Worm (Caenorhabditis elegans) whole organism, mixed stage, embryonic: ENCODE data around the gene C05G5.2.

Source experiments
- M03D4.4 ChIP-seq: sonication (generic microtip); optimal IDR thresholded peaks from 2 replicates; lab custom pipeline; 2017; ENCODE audit warnings: mild to moderate bottlenecking, missing genetic modification characterization, missing compliant biosample characterization
- bed-3 ChIP-seq: fragments of 200-800 bp; sonication (Bioruptor generic); optimal IDR thresholded peaks from 3 replicates; lab custom pipeline; 2018; ENCODE audit warnings: mild to moderate bottlenecking, missing genetic modification characterization, moderate library complexity, missing compliant biosample characterization
- ceh-39 ChIP-seq: fragments of 150-350 bp; optimal IDR thresholded peaks from 2 replicates; lab custom pipeline; 2014; ENCODE audit warnings: missing biosample characterization, missing genetic modification characterization
- ceh-43 ChIP-seq: fragments of 200-800 bp; sonication (Bioruptor generic); optimal IDR thresholded peaks from 2 replicates; lab custom pipeline; 2018; ENCODE audit warnings: mild to moderate bottlenecking, missing genetic modification characterization, moderate library complexity, missing compliant biosample characterization
- ces-1 ChIP-seq: fragments of 150-350 bp; optimal IDR thresholded peaks from 2 replicates; lab custom pipeline; 2014; ENCODE audit warnings: missing biosample characterization, missing genetic modification reagents, missing genetic modification characterization
- cnd-1 ChIP-seq: fragments of 200-800 bp; sonication (Bioruptor generic); optimal IDR thresholded peaks from 2 replicates; lab custom pipeline; 2018; ENCODE audit warnings: mild to moderate bottlenecking, missing genetic modification characterization, missing compliant biosample characterization
- drap-1 ChIP-seq: fragments of 200-800 bp; sonication (Bioruptor generic); optimal IDR thresholded peaks from 3 replicates; lab custom pipeline; 2018; ENCODE audit warnings: mild to moderate bottlenecking, missing genetic modification characterization, missing compliant biosample characterization
- elt-1 ChIP-seq: sonication (generic microtip); optimal IDR thresholded peaks from 2 replicates; lab custom pipeline; 2017; ENCODE audit warnings: missing genetic modification characterization, mild to moderate bottlenecking, missing compliant biosample characterization, antibody characterized with exemption, moderate library complexity, borderline replicate concordance; ENCODE audit not compliant: insufficient read depth
- elt-3 ChIP-seq: fragments of 150-350 bp; optimal IDR thresholded peaks from 2 replicates; lab custom pipeline; 2014; ENCODE audit warnings: missing biosample characterization, missing genetic modification characterization
- flh-1 ChIP-seq: fragments of 200-800 bp; sonication (Bioruptor generic); optimal IDR thresholded peaks from 2 replicates; lab custom pipeline; 2018; ENCODE audit warnings: mild to moderate bottlenecking, missing genetic modification characterization, moderate library complexity, missing compliant biosample characterization
- ham-2 ChIP-seq: fragments of 200-800 bp; sonication (Bioruptor generic); optimal IDR thresholded peaks from 2 replicates; lab custom pipeline; 2018; ENCODE audit warnings: mild to moderate bottlenecking, missing genetic modification characterization, missing compliant biosample characterization
- lin-13 ChIP-seq: fragments of 150-350 bp; optimal IDR thresholded peaks from 2 replicates; lab custom pipeline; 2014; ENCODE audit warnings: missing biosample characterization, missing genetic modification characterization
- lin-32 ChIP-seq: fragments of 200-800 bp; sonication (Bioruptor generic); optimal IDR thresholded peaks from 2 replicates; lab custom pipeline; 2018; ENCODE audit warnings: mild to moderate bottlenecking, missing genetic modification characterization, missing compliant biosample characterization
- lsy-2 ChIP-seq: fragments of 150-350 bp; optimal IDR thresholded peaks from 2 replicates; lab custom pipeline; 2014; ENCODE audit warnings: missing biosample characterization, missing genetic modification characterization
- mab-5 ChIP-seq: fragments of 150-350 bp; optimal IDR thresholded peaks from 2 replicates; lab custom pipeline; 2014; ENCODE audit warnings: missing biosample characterization, missing genetic modification characterization
- mep-1 ChIP-seq: fragments of 150-350 bp; optimal IDR thresholded peaks from 2 replicates; lab custom pipeline; 2017; ENCODE audit warnings: missing biosample characterization, missing genetic modification reagents, missing genetic modification characterization, inconsistent platforms
- mls-2 ChIP-seq: sonication (generic microtip); optimal IDR thresholded peaks from 2 replicates; lab custom pipeline; 2016; ENCODE audit warnings: mild to moderate bottlenecking, missing genetic modification characterization, moderate library complexity, missing compliant biosample characterization
- nhr-12 ChIP-seq: fragments of 150-350 bp; optimal IDR thresholded peaks from 2 replicates; lab custom pipeline; 2014; ENCODE audit warnings: missing biosample characterization, missing genetic modification characterization
- nhr-2 ChIP-seq: fragments of 150-350 bp; optimal IDR thresholded peaks from 2 replicates; lab custom pipeline; 2014; ENCODE audit warnings: missing biosample characterization, missing genetic modification characterization
- nhr-237 ChIP-seq: fragments of 150-350 bp; optimal IDR thresholded peaks from 2 replicates; lab custom pipeline; 2014; ENCODE audit warnings: missing biosample characterization, missing genetic modification characterization
- nhr-28 ChIP-seq: fragments of 150-350 bp; optimal IDR thresholded peaks from 2 replicates; lab custom pipeline; 2014; ENCODE audit warnings: missing biosample characterization, missing genetic modification characterization
- nhr-76 ChIP-seq: sonication (generic microtip); optimal IDR thresholded peaks from 2 replicates; lab custom pipeline; 2017; ENCODE audit warnings: missing biosample characterization, missing genetic modification characterization
- sem-2 ChIP-seq: fragments of 200-800 bp; sonication (Bioruptor generic); optimal IDR thresholded peaks from 2 replicates; lab custom pipeline; 2018; ENCODE audit warnings: mild to moderate bottlenecking, missing genetic modification characterization, missing compliant biosample characterization
- snpc-4 ChIP-seq: fragments of 150-350 bp; optimal IDR thresholded peaks from 2 replicates; lab custom pipeline; 2014; ENCODE audit warnings: missing biosample characterization, missing genetic modification characterization
- sptf-1 ChIP-seq: sonication (generic microtip); optimal IDR thresholded peaks from 2 replicates; lab custom pipeline; 2017; ENCODE audit warnings: mild to moderate bottlenecking, missing genetic modification characterization, moderate library complexity, missing compliant biosample characterization
- tbx-8 ChIP-seq: fragments of 200-800 bp; sonication (Bioruptor generic); optimal IDR thresholded peaks from 2 replicates; lab custom pipeline; 2018; ENCODE audit warnings: mild to moderate bottlenecking, missing genetic modification characterization, moderate library complexity, missing compliant biosample characterization
- unc-39 ChIP-seq: fragments of 150-350 bp; optimal IDR thresholded peaks from 2 replicates; lab custom pipeline; 2014; ENCODE audit warnings: missing biosample characterization, missing genetic modification characterization
- unc-62 ChIP-seq: fragments of 150-350 bp; optimal IDR thresholded peaks from 2 replicates; lab custom pipeline; 2014; ENCODE audit warnings: missing biosample characterization, missing genetic modification reagents, missing genetic modification characterization
- zip-8 ChIP-seq: fragments of 150-350 bp; optimal IDR thresholded peaks from 2 replicates; lab custom pipeline; 2014; ENCODE audit warnings: missing biosample characterization, missing genetic modification characterization
- ztf-11 ChIP-seq: fragments of 150-350 bp; optimal IDR thresholded peaks from 2 replicates; lab custom pipeline; 2014; ENCODE audit warnings: missing biosample characterization, missing genetic modification characterization

Gene C05G5.2

DNA sequence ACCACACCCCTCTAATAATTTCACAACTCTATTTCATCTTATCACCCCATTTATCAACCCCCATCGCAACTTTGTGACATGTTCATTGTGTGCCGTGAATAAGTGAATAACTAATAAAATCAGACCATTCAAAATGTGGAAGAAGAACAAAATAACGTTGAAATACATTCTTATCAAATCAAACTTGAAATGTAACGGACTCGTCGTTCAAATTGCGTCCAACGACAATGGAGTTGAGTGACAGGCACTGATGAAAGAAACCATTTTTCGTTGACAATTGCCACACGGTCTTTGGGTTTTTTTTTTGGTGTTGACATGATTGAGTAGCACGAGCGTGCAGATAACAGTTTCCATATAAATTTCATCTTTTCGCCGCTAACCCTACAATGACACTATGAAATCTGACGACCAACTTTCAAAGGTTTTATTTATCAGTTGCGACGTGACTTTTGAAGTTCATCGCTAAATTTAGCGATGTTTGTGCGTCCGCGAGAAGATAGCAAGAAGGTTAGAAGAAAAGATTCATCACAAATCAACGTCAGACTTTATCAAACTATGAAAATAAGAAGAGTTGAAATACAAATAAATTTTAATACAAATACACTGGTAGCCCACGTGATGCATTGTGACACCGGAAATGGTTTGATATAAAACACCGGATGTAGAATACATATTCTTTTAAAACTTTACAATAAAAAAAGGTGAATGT is 36.5 kb downstream of the C05G5.2 start:
- TF ChIP-seq ces-1 (no peak), lsy-2 (tag; lab: Kevin White, UChicago) (no peak), elt-1 (tag; lab: Kevin White, UChicago) (no peak), sptf-1 (no peak), M03D4.4 (no peak), nhr-12 (no peak), nhr-237 (tag; lab: Kevin White, UChicago) (no peak), nhr-28 (tag; lab: Kevin White, UChicago) (no peak), elt-3 (tag; lab: Kevin White, UChicago) (no peak), ztf-11 (no peak), ham-2 (GFP tag; lab: Kevin White, UChicago) (no peak), zip-8 (tag; lab: Kevin White, UChicago) (no peak), drap-1 (GFP tag; lab: Kevin White, UChicago) (no peak)

DNA sequence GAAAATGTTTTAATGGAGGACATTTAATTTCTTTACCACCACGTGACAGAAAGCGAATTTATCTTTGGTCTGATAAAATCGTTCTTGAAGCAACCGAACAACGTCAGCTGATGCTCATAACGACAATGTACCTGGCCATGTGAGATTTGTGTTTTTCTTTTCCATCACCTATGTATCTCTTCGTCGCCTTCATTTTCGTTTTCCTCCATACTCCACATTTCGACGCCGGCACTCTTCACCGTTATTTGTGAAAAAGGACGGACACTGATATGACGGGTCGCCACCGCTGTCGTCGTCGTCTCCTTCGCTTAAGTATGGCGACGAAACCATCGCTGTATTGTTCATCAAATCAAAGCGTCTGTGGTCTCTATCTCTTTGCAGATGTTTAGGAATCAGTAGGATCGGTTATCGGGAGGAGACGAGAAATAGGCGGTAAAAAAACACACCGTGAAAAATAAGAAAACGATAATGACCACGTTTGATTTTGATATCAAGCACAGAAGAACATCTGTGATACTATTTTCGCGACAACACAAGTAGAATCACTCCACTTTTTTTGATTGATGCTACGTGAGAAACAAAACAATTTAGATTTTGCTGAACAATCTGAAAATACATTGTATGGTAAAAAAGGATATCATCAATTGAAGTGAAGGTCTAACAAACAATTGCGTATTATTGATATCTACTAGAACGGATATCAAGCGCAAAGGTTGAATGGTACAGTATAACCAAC is 39.9 kb downstream of the C05G5.2 start:
- TF ChIP-seq lsy-2 (tag; lab: Kevin White, UChicago) (no peak), ceh-43 (GFP tag; lab: Kevin White, UChicago) (no peak), mls-2 (tag; lab: Kevin White, UChicago) (no peak), mab-5 (tag; lab: Kevin White, UChicago) (no peak), bed-3 (no peak), lin-13 (tag; lab: Kevin White, UChicago) (no peak), flh-1 (GFP tag; lab: Kevin White, UChicago) (no peak), lin-32 (no peak), unc-39 (tag; lab: Kevin White, UChicago) (no peak), elt-1 (tag; lab: Kevin White, UChicago) (no peak), ceh-39 (tag; lab: Kevin White, UChicago) (no peak), mep-1 (tag; lab: Kevin White, UChicago) (no peak), zip-8 (tag; lab: Kevin White, UChicago) (no peak), snpc-4 (tag; lab: Kevin White, UChicago) (no peak), nhr-76 (tag; lab: Kevin White, UChicago) (no peak), tbx-8 (no peak), sem-2 (GFP tag; lab: Kevin White, UChicago) (no peak), drap-1 (GFP tag; lab: Kevin White, UChicago) (no peak)

DNA sequence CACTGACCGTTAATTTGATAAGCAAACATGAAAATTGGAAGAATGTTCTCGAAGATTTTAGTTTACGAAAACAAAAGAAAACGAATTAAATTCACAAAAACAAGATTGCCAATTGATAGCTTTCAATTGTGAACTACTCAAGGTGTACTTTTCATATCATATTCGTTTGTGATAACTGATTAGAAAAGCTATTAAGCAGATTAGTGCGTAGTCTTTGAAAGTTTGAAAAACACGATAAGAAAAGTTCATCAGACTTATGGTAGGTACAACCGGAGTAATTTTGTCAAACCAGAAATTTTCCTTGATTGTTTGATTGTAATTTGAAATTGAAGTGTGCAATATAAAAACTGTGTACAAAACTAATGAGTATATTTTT is 40.4 kb downstream of the C05G5.2 start:
- no peak for TF ChIP-seq nhr-28 (tag; lab: Kevin White, UChicago)
- no peak for TF ChIP-seq cnd-1 (tag; lab: Kevin White, UChicago)
- TF ChIP-seq M03D4.4, result no peak

DNA sequence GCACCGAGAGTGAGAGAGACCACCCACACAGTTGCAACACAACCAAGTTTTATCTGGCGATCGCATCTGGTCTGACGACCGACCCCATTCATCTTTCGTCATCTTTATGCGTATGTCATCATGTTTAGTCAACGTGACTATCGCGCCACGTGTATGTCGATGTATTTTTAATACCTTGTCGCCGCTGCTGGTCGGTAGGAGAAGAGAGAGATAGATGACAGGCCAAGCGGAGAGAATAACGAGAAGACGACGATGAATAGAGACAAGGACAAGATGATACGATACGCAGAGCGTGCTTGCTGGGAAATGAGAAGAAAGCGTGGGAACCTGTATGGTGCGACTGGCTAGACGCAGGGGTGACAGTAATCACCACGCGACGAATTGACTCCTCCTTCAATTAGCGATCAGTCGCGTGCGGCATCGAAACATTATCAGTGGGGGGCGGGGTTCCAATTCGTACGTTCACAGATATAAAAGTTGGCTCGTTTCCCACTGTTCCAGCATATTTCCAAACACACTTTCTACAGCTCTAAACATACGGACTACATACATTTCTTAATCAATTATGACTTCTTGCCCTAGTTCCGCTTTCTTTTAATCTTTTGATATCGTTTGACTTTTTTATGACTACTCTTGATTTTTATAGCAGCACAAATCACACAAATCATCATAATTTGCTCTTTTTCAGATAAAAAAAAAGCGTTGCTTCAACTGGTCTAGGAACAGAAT is 43.4 kb downstream of the C05G5.2 start, which contains the start of gene tatn-1:
tatn-1 (plus strand) TSS at position 689 of the 729 bp plus-strand sequence.
- TF ChIP-seq elt-1 (tag; lab: Kevin White, UChicago), result peak; percentile 93
- no peak for TF ChIP-seq nhr-12
- no peak for TF ChIP-seq zip-8 (tag; lab: Kevin White, UChicago)
- TF ChIP-seq nhr-2, result peak; percentile 13
- peak; percentile 91 for TF ChIP-seq unc-62 (GFP tag; lab: Kevin White, UChicago)
- peak; percentile 23 for TF ChIP-seq mep-1 (tag; lab: Kevin White, UChicago)
- peak; percentile 89 for TF ChIP-seq elt-3 (tag; lab: Kevin White, UChicago)
- peak; percentile 88 for TF ChIP-seq ham-2 (GFP tag; lab: Kevin White, UChicago)
- no peak for TF ChIP-seq flh-1 (GFP tag; lab: Kevin White, UChicago)
